Worm (Caenorhabditis elegans): ENCODE measurements around the gene F35B12.9.

DNA sequence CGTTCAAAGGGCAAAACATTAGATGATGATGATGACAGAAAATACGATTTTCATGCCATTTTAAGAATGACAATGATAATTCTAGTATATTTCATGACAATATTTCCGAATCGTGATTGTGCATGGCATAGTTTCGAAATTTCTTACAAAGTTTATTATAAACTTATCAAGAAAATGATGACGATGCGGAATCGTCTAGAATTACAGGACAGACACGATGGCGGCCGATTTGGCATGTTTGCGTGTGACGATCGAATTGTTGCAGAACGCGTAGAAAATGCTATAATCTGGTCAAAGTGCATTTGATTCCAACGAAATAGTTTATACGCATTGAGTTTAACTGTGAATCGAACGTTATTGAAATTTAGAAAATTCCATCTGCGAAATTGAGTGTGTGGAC, 48.3 kb downstream of the F35B12.9 start:
- no peak for TF ChIP-seq pes-1 (GFP tag; IDR thresholded peaks at IDR 0.05)
- TF ChIP-seq hmbx-1 (tag; optimal IDR thresholded peaks at IDR 0.05), result no peak
- TF ChIP-seq hmg-4 (GFP tag; optimal IDR thresholded peaks at IDR 0.05), result no peak
- TF ChIP-seq hnd-1 (tag; optimal IDR thresholded peaks at IDR 0.05), result no peak
- TF ChIP-seq ama-1 (optimal IDR thresholded peaks at IDR 0.05), result no peak
- TF ChIP-seq tbx-11 (GFP tag; IDR thresholded peaks at IDR 0.05), result no peak
- TF ChIP-seq B0310.2 (tag; optimal IDR thresholded peaks at IDR 0.05), result no peak
